Comparison of ENCODE assay signal across 4 worm cellular contexts in the genomic region with DNA sequence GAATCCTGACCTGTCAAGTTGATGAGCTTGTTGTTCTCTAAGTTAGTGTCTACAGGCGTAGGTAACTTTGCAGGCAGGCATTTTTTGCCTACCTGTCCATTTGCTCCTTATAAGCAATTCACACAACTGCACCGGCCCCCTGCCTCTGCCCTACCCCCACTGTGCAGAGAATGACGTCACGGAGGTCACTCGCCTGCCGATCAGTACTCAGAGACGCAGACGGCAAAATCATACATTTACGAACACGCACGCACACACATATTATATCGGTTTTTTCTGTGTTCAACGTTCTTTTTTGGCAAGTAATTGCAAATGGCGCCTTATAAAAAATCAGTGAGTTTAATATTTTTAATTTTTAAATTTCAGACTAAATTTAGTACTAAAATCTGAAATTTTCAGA.
TF ChIP-seq lines count a peak whose summit lies in the region.

A gene (plus strand): TSS at position 184 of the 400 bp plus-strand sequence.

TF ChIP-seq in whole organism, L2 larva, 48 proteins besides CTCF, POLR2A, EP300 and RAD21:
- TF ChIP-seq elt-1 (tag; optimal IDR thresholded peaks at IDR 0.05; lab: Kevin White, UChicago) = no peak
- TF ChIP-seq sma-9 (GFP tag; optimal IDR thresholded peaks at IDR 0.05; lab: Kevin White, UChicago) = peak; percentile 52
- no peak for TF ChIP-seq sma-9 (tag; optimal IDR thresholded peaks at IDR 0.05; lab: Kevin White, UChicago)
- TF ChIP-seq nhr-129 (tag; optimal IDR thresholded peaks at IDR 0.05; lab: Kevin White, UChicago) = peak; percentile 11
- TF ChIP-seq F13H6.1 (tag; optimal IDR thresholded peaks at IDR 0.05; lab: Kevin White, UChicago) = peak; percentile 74
- peak; percentile 24 for TF ChIP-seq unc-55 (GFP tag; optimal IDR thresholded peaks at IDR 0.05; lab: Kevin White, UChicago)
- TF ChIP-seq elt-3 (tag; optimal IDR thresholded peaks at IDR 0.05; lab: Kevin White, UChicago) = no peak
- TF ChIP-seq fos-1 (tag; optimal IDR thresholded peaks at IDR 0.05; lab: Kevin White, UChicago) = peak; percentile 49
TF ChIP-seq in whole organism, L2 larva: peak in this region for 5.

TF ChIP-seq in whole organism, L4 larva, 104 proteins besides CTCF, POLR2A, EP300 and RAD21 (continues in another document):
- TF ChIP-seq dmd-9 (GFP tag; IDR thresholded peaks at IDR 0.05; lab: Robert Waterston, UW) = no peak
- no peak for TF ChIP-seq mep-1 (tag; optimal IDR thresholded peaks at IDR 0.05; lab: Kevin White, UChicago)
- TF ChIP-seq ceh-44 (GFP tag; IDR thresholded peaks at IDR 0.05; lab: Robert Waterston, UW) = no peak
- no peak for TF ChIP-seq F44E2.7 (GFP tag; IDR thresholded peaks at IDR 0.05; lab: Robert Waterston, UW)
- no peak for TF ChIP-seq daf-12 (tag; optimal IDR thresholded peaks at IDR 0.05; lab: Kevin White, UChicago)
- no peak for TF ChIP-seq lin-13 (GFP tag; optimal IDR thresholded peaks at IDR 0.05; lab: Kevin White, UChicago)
- TF ChIP-seq nhr-77 (tag; optimal IDR thresholded peaks at IDR 0.05; lab: Kevin White, UChicago) = no peak
- TF ChIP-seq mxl-3 (GFP tag; optimal IDR thresholded peaks at IDR 0.05; lab: Kevin White, UChicago) = peak; percentile 7
- TF ChIP-seq duxl-1 (tag; optimal IDR thresholded peaks at IDR 0.05; lab: Kevin White, UChicago; ENCODE audit: poor library complexity) = peak; percentile 88
- no peak for TF ChIP-seq zfp-3 (GFP tag; conservative IDR thresholded peaks at IDR 0.05; lab: Robert Waterston, UW)
- TF ChIP-seq aha-1 (tag; lab: Kevin White, UChicago) = peak; percentile 93
- TF ChIP-seq unc-39 (tag; optimal IDR thresholded peaks at IDR 0.05; lab: Kevin White, UChicago) = no peak
- no peak for TF ChIP-seq skn-1 (tag; optimal IDR thresholded peaks at IDR 0.05; lab: Kevin White, UChicago)
- TF ChIP-seq zfp-2 (tag; optimal IDR thresholded peaks at IDR 0.05; lab: Kevin White, UChicago) = no peak
- TF ChIP-seq daf-8 (GFP tag; IDR thresholded peaks at IDR 0.05; lab: Robert Waterston, UW) = no peak
- TF ChIP-seq lin-15B (tag; optimal IDR thresholded peaks at IDR 0.05; lab: Kevin White, UChicago) = no peak
- TF ChIP-seq zip-11 (GFP tag; IDR thresholded peaks at IDR 0.05; lab: Robert Waterston, UW) = no peak
- TF ChIP-seq Y105C5A.15 (GFP tag; IDR thresholded peaks at IDR 0.05; lab: Robert Waterston, UW) = no peak
- peak; percentile 11 for TF ChIP-seq nhr-102 (tag; optimal IDR thresholded peaks at IDR 0.05; lab: Kevin White, UChicago)
- TF ChIP-seq snpc-4 (tag; optimal IDR thresholded peaks at IDR 0.05; lab: Kevin White, UChicago) = no peak
- TF ChIP-seq dmd-6 (GFP tag; IDR thresholded peaks at IDR 0.05; lab: Robert Waterston, UW) = peak; percentile 76
- TF ChIP-seq ZK337.2 (GFP tag; IDR thresholded peaks at IDR 0.05; lab: Robert Waterston, UW) = no peak
- peak; percentile 50; the same call in 1 of the 2 replicates for TF ChIP-seq nhr-41 (GFP tag; IDR thresholded peaks at IDR 0.05; lab: Robert Waterston, UW)
- TF ChIP-seq aly-2 (tag; optimal IDR thresholded peaks at IDR 0.05; lab: Kevin White, UChicago) = no peak
- TF ChIP-seq nhr-111 (GFP tag; optimal IDR thresholded peaks at IDR 0.05; lab: Kevin White, UChicago) = no peak
- no peak for TF ChIP-seq madf-5 (GFP tag; IDR thresholded peaks at IDR 0.05; lab: Robert Waterston, UW)
- TF ChIP-seq hlh-30 (tag; optimal IDR thresholded peaks at IDR 0.05; lab: Kevin White, UChicago; ENCODE audit: insufficient read depth) = no peak
- no peak for TF ChIP-seq F49E8.2 (tag; optimal IDR thresholded peaks at IDR 0.05; lab: Kevin White, UChicago; ENCODE audit: borderline replicate concordance)

TF ChIP-seq in whole organism, late embryonic, 69 proteins besides CTCF, POLR2A, EP300 and RAD21:
- TF ChIP-seq zip-5 (tag; optimal IDR thresholded peaks at IDR 0.05; lab: Kevin White, UChicago) = no peak
- peak; percentile 15 for TF ChIP-seq tbx-2 (tag; optimal IDR thresholded peaks at IDR 0.05; lab: Kevin White, UChicago)
- peak; percentile 42 for TF ChIP-seq hlh-30 (tag; optimal IDR thresholded peaks at IDR 0.05; lab: Kevin White, UChicago; ENCODE audit: insufficient read depth)
- no peak for TF ChIP-seq lim-6 (tag; optimal IDR thresholded peaks at IDR 0.05; lab: Kevin White, UChicago)
- peak; percentile 40 for TF ChIP-seq elt-2 (tag; optimal IDR thresholded peaks at IDR 0.05; lab: Kevin White, UChicago)
- no peak for TF ChIP-seq ceh-9 (tag; optimal IDR thresholded peaks at IDR 0.05; lab: Kevin White, UChicago)
- peak; percentile 25 for TF ChIP-seq ref-2 (tag; optimal IDR thresholded peaks at IDR 0.05; lab: Kevin White, UChicago)

TF ChIP-seq in whole organism, mixed stage, embryonic, 35 proteins besides CTCF, POLR2A, EP300 and RAD21:
- TF ChIP-seq ztf-11 (tag; optimal IDR thresholded peaks at IDR 0.05; lab: Kevin White, UChicago) (peak; percentile 45), pha-4 (tag; optimal IDR thresholded peaks at IDR 0.05; lab: Kevin White, UChicago) (peak; percentile 31), lin-13 (tag; optimal IDR thresholded peaks at IDR 0.05; lab: Kevin White, UChicago) (no peak), sptf-1 (tag; optimal IDR thresholded peaks at IDR 0.05; lab: Kevin White, UChicago) (no peak), ces-1 (GFP tag; optimal IDR thresholded peaks at IDR 0.05; lab: Kevin White, UChicago) (no peak), drap-1 (GFP tag; optimal IDR thresholded peaks at IDR 0.05; lab: Kevin White, UChicago) (no peak), nhr-76 (tag; optimal IDR thresholded peaks at IDR 0.05; lab: Kevin White, UChicago) (no peak), mep-1 (tag; optimal IDR thresholded peaks at IDR 0.05; lab: Kevin White, UChicago) (peak; percentile 10), lsy-2 (tag; optimal IDR thresholded peaks at IDR 0.05; lab: Kevin White, UChicago) (no peak), elt-1 (tag; optimal IDR thresholded peaks at IDR 0.05; lab: Kevin White, UChicago; ENCODE audit: borderline replicate concordance, insufficient read depth) (no peak), ham-2 (GFP tag; optimal IDR thresholded peaks at IDR 0.05; lab: Kevin White, UChicago) (no peak), zip-8 (tag; optimal IDR thresholded peaks at IDR 0.05; lab: Kevin White, UChicago) (peak; percentile 8), ceh-39 (tag; optimal IDR thresholded peaks at IDR 0.05; lab: Kevin White, UChicago) (peak; percentile 93), nhr-12 (tag; optimal IDR thresholded peaks at IDR 0.05; lab: Kevin White, UChicago) (no peak), unc-62 (GFP tag; optimal IDR thresholded peaks at IDR 0.05; lab: Kevin White, UChicago) (no peak), snpc-4 (tag; optimal IDR thresholded peaks at IDR 0.05; lab: Kevin White, UChicago) (no peak), cnd-1 (tag; optimal IDR thresholded peaks at IDR 0.05; lab: Kevin White, UChicago) (peak; percentile 21), tbx-8 (GFP tag; optimal IDR thresholded peaks at IDR 0.05; lab: Kevin White, UChicago) (no peak), ceh-83 (GFP tag; optimal IDR thresholded peaks at IDR 0.05; lab: Kevin White, UChicago) (no peak), mls-2 (tag; optimal IDR thresholded peaks at IDR 0.05; lab: Kevin White, UChicago) (no peak), nhr-237 (tag; optimal IDR thresholded peaks at IDR 0.05; lab: Kevin White, UChicago) (no peak), flh-1 (GFP tag; optimal IDR thresholded peaks at IDR 0.05; lab: Kevin White, UChicago) (no peak), sem-2 (GFP tag; optimal IDR thresholded peaks at IDR 0.05; lab: Kevin White, UChicago) (no peak), unc-39 (tag; optimal IDR thresholded peaks at IDR 0.05; lab: Kevin White, UChicago) (no peak), nhr-28 (tag; optimal IDR thresholded peaks at IDR 0.05; lab: Kevin White, UChicago) (no peak), unc-120 (tag; optimal IDR thresholded peaks at IDR 0.05; lab: Kevin White, UChicago; ENCODE audit: poor library complexity, severe bottlenecking) (no peak)
